Fruit fly (Drosophila melanogaster): Measurements from ENCODE around the gene CG7730.

CG7730 gene

dm6 chr3L:17004218-17004759 lies 23.0 kb upstream of the CG7730 start (continued):
- TF ChIP-seq CG6765 (GFP tag; optimal IDR thresholded peaks at IDR 0.05) (peak; percentile 75), ash1 (GFP tag; optimal IDR thresholded peaks at IDR 0.05) (no peak), CG3407 (GFP tag; optimal IDR thresholded peaks at IDR 0.05) (peak; percentile 60), NC2β (GFP tag; optimal IDR thresholded peaks at IDR 0.05) (peak; percentile 51), Mad (GFP tag; optimal IDR thresholded peaks at IDR 0.05) (peak; percentile 69), CG34422 (GFP tag; IDR thresholded peaks at IDR 0.05) (peak; percentile 88), crol (GFP tag; IDR thresholded peaks at IDR 0.05) (peak; percentile 89), HmgZ (tag; optimal IDR thresholded peaks at IDR 0.05) (peak; percentile 80), danr (GFP tag; IDR thresholded peaks at IDR 0.05) (peak; percentile 81), CG11093 (GFP tag; IDR thresholded peaks at IDR 0.05) (peak; percentile 86), Doc2 (GFP tag; IDR thresholded peaks at IDR 0.05) (peak; percentile 50; the same call in 1 of the 2 replicates), Aef1 (GFP tag; IDR thresholded peaks at IDR 0.05) (peak; percentile 86), zfh2 (GFP tag; optimal IDR thresholded peaks at IDR 0.05) (peak; percentile 86), CG3847 (GFP tag; IDR thresholded peaks at IDR 0.05) (peak; percentile 88), prd (optimal IDR thresholded peaks at IDR 0.05) (no peak), prd (GFP tag; IDR thresholded peaks at IDR 0.05) (peak; percentile 90), gt (GFP tag; IDR thresholded peaks at IDR 0.05) (peak; percentile 29; the same call in 1 of the 2 replicates), gsb-n (tag; optimal IDR thresholded peaks at IDR 0.05) (peak; percentile 63), Chrac-16 (GFP tag; optimal IDR thresholded peaks at IDR 0.05) (peak; percentile 78), slbo (GFP tag; IDR thresholded peaks at IDR 0.05) (peak; percentile 91), fu2 (GFP tag; optimal IDR thresholded peaks at IDR 0.05) (peak; percentile 90), Camta (GFP tag; optimal IDR thresholded peaks at IDR 0.05) (peak; percentile 90), CG8281 (tag; optimal IDR thresholded peaks at IDR 0.05) (peak; percentile 34), CG4360 (GFP tag; IDR thresholded peaks at IDR 0.05) (no peak), sug (tag; optimal IDR thresholded peaks at IDR 0.05) (peak; percentile 59), nom (GFP tag; optimal IDR thresholded peaks at IDR 0.05) (peak; percentile 89), lov (optimal IDR thresholded peaks at IDR 0.05) (no peak), lov (GFP tag; IDR thresholded peaks at IDR 0.05) (no peak; the same call in 2 of the 3 replicates), dysf (GFP tag; IDR thresholded peaks at IDR 0.05) (peak; percentile 94), Myb (GFP tag; optimal IDR thresholded peaks at IDR 0.05) (peak; percentile 80), Pdp1 (GFP tag; optimal IDR thresholded peaks at IDR 0.05) (peak; percentile 73 to 91), CG6854 (GFP tag; optimal IDR thresholded peaks at IDR 0.05) (peak; percentile 73), CG33557 (GFP tag; optimal IDR thresholded peaks at IDR 0.05) (peak; percentile 25), GATAe (GFP tag; conservative IDR thresholded peaks at IDR 0.05) (peak; percentile 78), CG17385 (GFP tag; optimal IDR thresholded peaks at IDR 0.05) (peak; percentile 83), sqz (GFP tag; optimal IDR thresholded peaks at IDR 0.05) (peak; percentile 36), D19A (tag; optimal IDR thresholded peaks at IDR 0.05) (peak; percentile 72), CG4617 (GFP tag; optimal IDR thresholded peaks at IDR 0.05; ENCODE audit: borderline replicate concordance) (peak; percentile 48), CG17568 (GFP tag; optimal IDR thresholded peaks at IDR 0.05) (peak; percentile 72), ftz-f1 (GFP tag; optimal IDR thresholded peaks at IDR 0.05) (no peak), bcd (GFP tag; optimal IDR thresholded peaks at IDR 0.05) (peak; percentile 89), slou (GFP tag; optimal IDR thresholded peaks at IDR 0.05) (peak; percentile 73), CG1647 (GFP tag; optimal IDR thresholded peaks at IDR 0.05) (peak; percentile 86), ham (GFP tag; IDR thresholded peaks at IDR 0.05) (peak; percentile 76), Antp (GFP tag; optimal IDR thresholded peaks at IDR 0.05) (peak; percentile 92), ranshi (GFP tag; IDR thresholded peaks at IDR 0.05) (peak; percentile 83), phol (tag; optimal IDR thresholded peaks at IDR 0.05) (peak; percentile 85), fd3F (GFP tag; optimal IDR thresholded peaks at IDR 0.05) (peak; percentile 88), kay (GFP tag; optimal IDR thresholded peaks at IDR 0.05) (peak; percentile 9), B-H2 (GFP tag; optimal IDR thresholded peaks at IDR 0.05) (no peak), eyg (GFP tag; optimal IDR thresholded peaks at IDR 0.05) (peak; percentile 89), MESR4 (GFP tag; optimal IDR thresholded peaks at IDR 0.05) (no peak)
